Fruit fly (Drosophila melanogaster): ENCODE results near the gene CG33772.

dm6 chr3L:22680932-22681331 is 28.6 kb upstream of the CG33772 start:
- TF ChIP-seq psq (GFP tag; optimal IDR thresholded peaks at IDR 0.05) = no peak
- no peak for TF ChIP-seq Abd-B (GFP tag; optimal IDR thresholded peaks at IDR 0.05)
